Worm (Caenorhabditis elegans): ENCODE data around the gene ZK930.7.

ZK930.7 gene

DNA sequence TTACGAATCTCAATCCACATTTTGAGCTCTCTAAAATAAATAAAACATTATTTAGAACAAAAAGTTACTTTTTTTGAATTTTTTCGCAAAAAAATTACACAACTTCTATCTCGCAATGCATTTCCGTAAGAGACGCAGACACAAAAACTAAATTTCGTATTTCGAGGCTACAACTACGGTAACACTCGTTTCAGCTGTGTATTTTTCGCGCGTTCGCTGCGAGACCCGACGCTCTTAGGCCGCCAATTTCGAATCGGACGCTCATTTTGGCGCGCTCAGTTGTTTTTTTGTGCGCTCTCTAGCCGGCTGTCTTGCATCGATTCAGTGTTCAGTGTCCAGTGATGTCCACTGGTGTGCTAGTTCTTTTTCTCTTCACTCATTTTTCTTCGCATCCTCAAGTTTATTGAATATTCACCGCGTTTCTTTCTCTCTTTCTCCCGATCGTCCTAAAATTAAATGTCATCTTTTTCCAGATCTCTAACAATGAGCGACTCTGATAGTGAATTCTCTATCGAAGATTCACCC lies 39.7 kb upstream of the ZK930.7 start, which contains the start of the genes npp-3 and top-2 (continued):
- TF ChIP-seq ZK337.2 (GFP tag; IDR thresholded peaks at IDR 0.05) = no peak
- peak; percentile 89 for TF ChIP-seq T26A8.4 (GFP tag; IDR thresholded peaks at IDR 0.05)
- TF ChIP-seq aha-1 (tag) = peak; percentile 93
- TF ChIP-seq hmg-1.1 (GFP tag; IDR thresholded peaks at IDR 0.05) = peak; percentile 94
- TF ChIP-seq hlh-11 (tag; optimal IDR thresholded peaks at IDR 0.05) = peak; percentile 94
- no peak for TF ChIP-seq T20F7.1 (GFP tag; optimal IDR thresholded peaks at IDR 0.05)
- peak; percentile 47 for TF ChIP-seq R02D3.7 (tag; optimal IDR thresholded peaks at IDR 0.05)
- TF ChIP-seq saeg-2 (GFP tag; IDR thresholded peaks at IDR 0.05) = peak; percentile 76
- TF ChIP-seq sdz-12 (GFP tag; optimal IDR thresholded peaks at IDR 0.05) = no peak
- TF ChIP-seq nhr-48 (tag; optimal IDR thresholded peaks at IDR 0.05) = peak; percentile 70
- no peak for TF ChIP-seq F26F4.8 (GFP tag; conservative IDR thresholded peaks at IDR 0.05)
- TF ChIP-seq lsy-2 (tag; optimal IDR thresholded peaks at IDR 0.05) = peak; percentile 98 to 99
- peak; percentile 87 for TF ChIP-seq ctbp-1 (GFP tag; IDR thresholded peaks at IDR 0.05)
- TF ChIP-seq madf-5 (GFP tag; IDR thresholded peaks at IDR 0.05) = no peak
- TF ChIP-seq fos-1 (tag; optimal IDR thresholded peaks at IDR 0.05) = no peak
- TF ChIP-seq nhr-11 (tag; optimal IDR thresholded peaks at IDR 0.05) = peak; percentile 99
- peak; percentile 84 for TF ChIP-seq vab-7 (GFP tag; IDR thresholded peaks at IDR 0.05)
- TF ChIP-seq gei-8 (GFP tag; optimal IDR thresholded peaks at IDR 0.05) = no peak
- TF ChIP-seq zfp-3 (GFP tag; conservative IDR thresholded peaks at IDR 0.05) = peak; percentile 46; the same call in 1 of the 2 replicates
- TF ChIP-seq ztf-11 (tag; optimal IDR thresholded peaks at IDR 0.05) = no peak
- TF ChIP-seq nhr-25 (tag; optimal IDR thresholded peaks at IDR 0.05; ENCODE audit: borderline replicate concordance, insufficient read depth) = peak; percentile 87
- TF ChIP-seq hlh-30 (tag; optimal IDR thresholded peaks at IDR 0.05; ENCODE audit: insufficient read depth) = peak; percentile 93
- peak; percentile 93 for TF ChIP-seq dve-1 (tag; optimal IDR thresholded peaks at IDR 0.05; ENCODE audit: insufficient read depth)
- no peak for TF ChIP-seq nhr-41 (GFP tag; IDR thresholded peaks at IDR 0.05)
- peak; percentile 86 for TF ChIP-seq nhr-102 (tag; optimal IDR thresholded peaks at IDR 0.05)
- TF ChIP-seq ceh-62 (tag; optimal IDR thresholded peaks at IDR 0.05) = no peak
- peak; percentile 95 for TF ChIP-seq rbr-2 (tag; optimal IDR thresholded peaks at IDR 0.05)
- peak; percentile 72 for TF ChIP-seq snpc-1.2 (GFP tag; IDR thresholded peaks at IDR 0.05)
- TF ChIP-seq php-3 (GFP tag; IDR thresholded peaks at IDR 0.05) = 0 out of 2 replicates have a peak, but pooled peaks have one; percentile 10
- TF ChIP-seq tag-97 (GFP tag; IDR thresholded peaks at IDR 0.05) = no peak
- TF ChIP-seq zfp-2 (tag; optimal IDR thresholded peaks at IDR 0.05) = peak; percentile 81
- TF ChIP-seq duxl-1 (tag; optimal IDR thresholded peaks at IDR 0.05; ENCODE audit: poor library complexity) = peak; percentile 85
- peak; percentile 87 for TF ChIP-seq Y48G9A.11 (GFP tag; IDR thresholded peaks at IDR 0.05)
- peak; percentile 57 for TF ChIP-seq lir-3 (tag; optimal IDR thresholded peaks at IDR 0.05)
- no peak for TF ChIP-seq daf-8 (GFP tag; IDR thresholded peaks at IDR 0.05)
- TF ChIP-seq nhr-28 (tag; optimal IDR thresholded peaks at IDR 0.05) = peak; percentile 73
- TF ChIP-seq egl-43 (GFP tag; IDR thresholded peaks at IDR 0.05) = 0 out of 2 replicates have a peak, but pooled peaks have one; percentile 52
- peak in 1 of 2 experiments; percentile 80 for TF ChIP-seq daf-16 (GFP tag; optimal IDR thresholded peaks at IDR 0.05)
- TF ChIP-seq daf-16 (tag; optimal IDR thresholded peaks at IDR 0.05) = peak; percentile 77
- TF ChIP-seq unc-39 (tag; optimal IDR thresholded peaks at IDR 0.05) = no peak
- no peak for TF ChIP-seq skn-1 (tag; optimal IDR thresholded peaks at IDR 0.05)
- no peak for TF ChIP-seq zip-11 (GFP tag; IDR thresholded peaks at IDR 0.05)
- TF ChIP-seq ceh-44 (GFP tag; IDR thresholded peaks at IDR 0.05) = peak; percentile 57; the same call in 1 of the 2 replicates
- peak; percentile 97 for TF ChIP-seq fkh-10 (GFP tag; optimal IDR thresholded peaks at IDR 0.05)
- TF ChIP-seq nhr-237 (tag; optimal IDR thresholded peaks at IDR 0.05) = no peak
- peak; percentile 93 for TF ChIP-seq arid-1 (GFP tag; conservative IDR thresholded peaks at IDR 0.05)
- no peak for TF ChIP-seq Y105C5A.15 (GFP tag; IDR thresholded peaks at IDR 0.05)
- peak; percentile 41 to 87 for TF ChIP-seq hif-1 (tag; optimal IDR thresholded peaks at IDR 0.05)
- peak; percentile 83 for TF ChIP-seq dmd-9 (GFP tag; IDR thresholded peaks at IDR 0.05)
- peak; percentile 59 for TF ChIP-seq lin-15B (tag; optimal IDR thresholded peaks at IDR 0.05)

All from whole organism, L4 larva.